Worm (Caenorhabditis elegans): ENCODE measurements around the gene F21D9.2.
A peak's percentile ranks its signal among the peaks of the same experiment; 100 is the strongest.

DNA sequence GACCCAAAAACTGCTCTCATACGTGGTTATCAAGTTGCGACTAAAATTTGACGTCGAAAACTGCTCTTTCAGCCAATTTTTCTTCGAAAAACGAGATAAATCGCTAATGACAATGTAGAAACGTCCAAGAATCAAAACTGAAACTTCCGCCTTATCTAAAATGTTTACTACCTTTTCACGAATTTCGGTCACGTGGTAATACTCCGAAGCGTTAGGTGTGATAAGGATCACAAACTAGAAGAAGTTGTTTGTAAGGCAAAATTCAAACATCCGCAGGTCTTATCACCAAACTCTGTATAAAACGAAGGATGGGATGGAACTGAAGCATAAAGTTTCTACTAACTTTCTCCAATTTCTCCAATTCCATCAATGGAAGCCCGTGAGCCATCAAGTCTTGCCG lies 31.8 kb downstream of the F21D9.2 start, which contains the start of gene sqst-3:
- TF ChIP-seq hlh-30 (tag; optimal IDR thresholded peaks at IDR 0.05; ENCODE audit: insufficient read depth), result no peak
- no peak for TF ChIP-seq saeg-2 (GFP tag; IDR thresholded peaks at IDR 0.05)
- TF ChIP-seq ces-1 (GFP tag; optimal IDR thresholded peaks at IDR 0.05), result no peak
- TF ChIP-seq nhr-28 (tag; optimal IDR thresholded peaks at IDR 0.05), result peak; percentile 27
- TF ChIP-seq spr-3 (GFP tag; optimal IDR thresholded peaks at IDR 0.05), result no peak
- TF ChIP-seq nhr-10 (tag; optimal IDR thresholded peaks at IDR 0.05), result no peak
- TF ChIP-seq tra-1 (GFP tag; IDR thresholded peaks at IDR 0.05), result no peak
- TF ChIP-seq ctbp-1 (GFP tag; IDR thresholded peaks at IDR 0.05), result no peak

All from whole organism, L4 larva.